Fruit fly (Drosophila melanogaster) whole organism, embryonic: ENCODE data around the gene nmo.

Experiments used
- CG12155 ChIP-seq: fragments of 200-800 bp; sonication (Bioruptor generic); optimal IDR thresholded peaks from 3 replicates; lab custom pipeline; 2016; ENCODE audit warnings: missing biosample characterization, missing genetic modification characterization
- CG2875 ChIP-seq: fragments of 200-800 bp; sonication (Bioruptor generic); optimal IDR thresholded peaks from 2 replicates; lab custom pipeline; 2017; ENCODE audit warnings: missing biosample characterization, mild to moderate bottlenecking, missing genetic modification characterization, missing genetic modification reagents
- Dfd ChIP-seq, 2 experiments: fragments of >200 bp; optimal IDR thresholded peaks; 2 replicates each; lab custom pipeline; 2017; ENCODE audit warnings: missing biosample characterization in 2 of 2, missing genetic modification characterization in 2 of 2
- Lpt ChIP-seq: fragments of >200 bp; optimal IDR thresholded peaks from 2 replicates; lab custom pipeline; 2018; ENCODE audit warnings: missing biosample characterization, missing genetic modification characterization
- NFAT ChIP-seq: fragments of 200-800 bp; sonication (Bioruptor generic); IDR thresholded peaks from 2 replicates; pipeline ENCODE4 v1.3.6; 2022; ENCODE audit warnings: missing biosample characterization, missing genetic modification characterization
- PHDP ChIP-seq: fragments of 200-800 bp; sonication (Bioruptor generic); optimal IDR thresholded peaks from 3 replicates; lab custom pipeline; 2018; ENCODE audit warnings: missing biosample characterization, mild to moderate bottlenecking, missing genetic modification characterization, moderate library complexity

dm6 chr3L:8069167-8069566 lies 90.3 kb downstream of the nmo start, which contains the start of gene CG42590:
- TF ChIP-seq PHDP (tag; lab: Kevin White, UChicago), result no peak
- no peak for TF ChIP-seq NFAT (GFP tag; lab: Robert Waterston, UW)
- TF ChIP-seq Dfd (GFP tag; optimal IDR thresholded peaks at IDR 0.05; lab: Kevin White, UChicago), result no peak
- no peak for TF ChIP-seq Lpt (GFP tag; lab: Kevin White, UChicago)
- no peak for TF ChIP-seq CG2875 (GFP tag; lab: Kevin White, UChicago)
- no peak for TF ChIP-seq CG12155 (GFP tag; lab: Kevin White, UChicago)
